Fruit fly (Drosophila melanogaster): ENCODE results near the gene Cep290.

The Cep290 gene

DNA sequence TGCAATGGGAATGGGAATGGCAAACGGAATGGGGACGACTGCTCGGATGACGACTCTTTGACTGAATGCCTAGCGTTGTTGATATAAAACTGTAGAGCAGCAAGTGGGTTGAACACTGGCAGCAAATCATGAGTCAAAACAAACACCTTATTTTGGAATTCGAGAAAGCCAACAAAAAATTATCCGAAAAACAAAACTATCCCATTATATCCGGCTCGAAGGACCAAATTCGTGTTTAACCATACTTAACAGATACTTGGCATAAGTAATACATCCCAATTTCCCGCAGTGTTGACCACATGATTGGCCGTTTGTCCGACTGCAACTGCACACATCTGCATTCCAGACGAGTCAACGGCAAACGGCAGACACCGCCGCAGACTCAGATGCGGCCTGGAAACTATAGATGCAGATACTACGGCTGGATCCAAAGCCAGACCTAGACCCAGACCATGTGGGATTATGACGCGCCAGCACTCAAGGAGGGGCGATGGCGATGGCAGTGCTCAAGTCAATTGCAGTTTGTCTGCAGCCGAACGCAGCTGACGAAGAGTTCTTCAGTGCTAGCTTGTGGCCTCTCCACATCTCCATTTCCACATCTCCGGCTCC, 30.4 kb upstream of the Cep290 start (continued):
- peak; percentile 90 for TF ChIP-seq dac (GFP tag; optimal IDR thresholded peaks at IDR 0.05)
- TF ChIP-seq CG6792 (GFP tag; optimal IDR thresholded peaks at IDR 0.05) = peak; percentile 77
- TF ChIP-seq lz (GFP tag; optimal IDR thresholded peaks at IDR 0.05) = peak; percentile 45
- TF ChIP-seq CG11902 (GFP tag; optimal IDR thresholded peaks at IDR 0.05) = peak; percentile 44
- TF ChIP-seq achi (GFP tag; optimal IDR thresholded peaks at IDR 0.05) = peak; percentile 89
- TF ChIP-seq pdm3 (GFP tag; optimal IDR thresholded peaks at IDR 0.05) = peak; percentile 84
- no peak for TF ChIP-seq CG6854 (GFP tag; optimal IDR thresholded peaks at IDR 0.05)
- peak; percentile 96 for TF ChIP-seq CG15336 (GFP tag; IDR thresholded peaks at IDR 0.05)
- peak; percentile 96 for TF ChIP-seq CG8119 (GFP tag; IDR thresholded peaks at IDR 0.05)

DNA sequence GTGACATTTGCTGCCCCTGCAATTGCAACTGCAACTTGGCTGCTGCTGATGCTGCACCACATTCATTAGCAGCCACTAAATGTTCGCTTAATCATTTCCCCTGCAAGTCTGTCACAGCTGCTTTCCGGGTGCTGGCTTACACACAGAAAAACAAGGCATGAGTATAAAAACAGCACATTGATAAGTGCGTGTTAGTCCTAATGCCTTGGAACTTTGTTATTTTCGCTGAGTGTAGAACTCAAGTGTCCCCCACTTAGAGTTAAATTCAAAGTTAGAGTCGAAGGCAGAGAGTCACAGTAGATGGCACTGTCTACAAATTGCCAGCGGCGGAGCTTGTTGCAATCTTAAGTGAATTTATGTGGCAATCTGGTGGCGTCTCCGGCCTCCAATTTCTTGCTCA, 29.8 kb upstream of the Cep290 start:
- TF ChIP-seq Eip93F (GFP tag; optimal IDR thresholded peaks at IDR 0.05) (no peak), svp (GFP tag) (no peak), vri (GFP tag; optimal IDR thresholded peaks at IDR 0.05) (no peak), esn (GFP tag; optimal IDR thresholded peaks at IDR 0.05) (no peak), CG10669 (GFP tag; optimal IDR thresholded peaks at IDR 0.05) (peak; percentile 16), Ets21C (GFP tag; optimal IDR thresholded peaks at IDR 0.05) (no peak), Hr39 (GFP tag; optimal IDR thresholded peaks at IDR 0.05) (no peak), CG8119 (GFP tag; IDR thresholded peaks at IDR 0.05) (no peak), spab (GFP tag; optimal IDR thresholded peaks at IDR 0.05) (peak; percentile 14), Met (GFP tag; optimal IDR thresholded peaks at IDR 0.05) (no peak), Sox102F (GFP tag; optimal IDR thresholded peaks at IDR 0.05) (no peak), CG1621 (tag; optimal IDR thresholded peaks at IDR 0.05) (no peak), CG16779 (tag; optimal IDR thresholded peaks at IDR 0.05) (no peak), CG3919 (GFP tag; optimal IDR thresholded peaks at IDR 0.05) (peak; percentile 34), CG31627 (GFP tag; optimal IDR thresholded peaks at IDR 0.05) (no peak), net (GFP tag; optimal IDR thresholded peaks at IDR 0.05) (peak; percentile 28), CG11294 (GFP tag; IDR thresholded peaks at IDR 0.05) (no peak), salr (GFP tag; optimal IDR thresholded peaks at IDR 0.05) (no peak), Lpt (GFP tag; optimal IDR thresholded peaks at IDR 0.05) (peak; percentile 15), Hr38 (GFP tag; optimal IDR thresholded peaks at IDR 0.05) (no peak), CG6163 (GFP tag; IDR thresholded peaks at IDR 0.05) (peak; percentile 54), CG8632 (GFP tag; optimal IDR thresholded peaks at IDR 0.05) (no peak), Ets96B (tag; optimal IDR thresholded peaks at IDR 0.05) (peak; percentile 12), CG9139 (GFP tag; optimal IDR thresholded peaks at IDR 0.05) (no peak), Sox15 (GFP tag; optimal IDR thresholded peaks at IDR 0.05) (no peak), lz (GFP tag; optimal IDR thresholded peaks at IDR 0.05) (no peak), fd59A (GFP tag; optimal IDR thresholded peaks at IDR 0.05) (no peak), CG6808 (GFP tag; optimal IDR thresholded peaks at IDR 0.05) (no peak), cyc (GFP tag; optimal IDR thresholded peaks at IDR 0.05) (no peak), pdm3 (GFP tag; optimal IDR thresholded peaks at IDR 0.05) (peak; percentile 28), Eip78C (GFP tag) (peak; percentile 75), achi (GFP tag; optimal IDR thresholded peaks at IDR 0.05) (peak; percentile 22), Blimp-1 (GFP tag; optimal IDR thresholded peaks at IDR 0.05) (no peak), CG3032 (tag; optimal IDR thresholded peaks at IDR 0.05) (peak; percentile 22), fd85E (GFP tag; optimal IDR thresholded peaks at IDR 0.05) (no peak), Hr4 (GFP tag; optimal IDR thresholded peaks at IDR 0.05) (no peak), dac (GFP tag; optimal IDR thresholded peaks at IDR 0.05) (no peak), ss (GFP tag; optimal IDR thresholded peaks at IDR 0.05) (peak in 1 of 2 experiments; percentile 25), CG4318 (GFP tag; optimal IDR thresholded peaks at IDR 0.05) (no peak), CG10631 (GFP tag; optimal IDR thresholded peaks at IDR 0.05) (no peak), dsx (GFP tag; optimal IDR thresholded peaks at IDR 0.05; ENCODE audit: poor library complexity, severe bottlenecking) (peak; percentile 0), CG6854 (GFP tag; optimal IDR thresholded peaks at IDR 0.05) (no peak), CG11762 (GFP tag; optimal IDR thresholded peaks at IDR 0.05; ENCODE audit: insufficient read depth) (no peak), OdsH (GFP tag; optimal IDR thresholded peaks at IDR 0.05) (no peak), acj6 (GFP tag; optimal IDR thresholded peaks at IDR 0.05) (no peak), CG34406 (GFP tag; optimal IDR thresholded peaks at IDR 0.05) (no peak)

All from whole organism, prepupa.